Worm (Caenorhabditis elegans) whole organism, mixed stage, embryonic: ENCODE measurements around the gene C13G5.2.

Experiments used
- M03D4.4 ChIP-seq: sonication (generic microtip); optimal IDR thresholded peaks from 2 replicates; lab custom pipeline; 2017; ENCODE audit warnings: mild to moderate bottlenecking, missing genetic modification characterization, missing compliant biosample characterization
- bed-3 ChIP-seq: fragments of 200-800 bp; sonication (Bioruptor generic); optimal IDR thresholded peaks from 3 replicates; lab custom pipeline; 2018; ENCODE audit warnings: mild to moderate bottlenecking, missing genetic modification characterization, moderate library complexity, missing compliant biosample characterization
- blmp-1 ChIP-seq: fragments of 150-350 bp; optimal IDR thresholded peaks from 2 replicates; lab custom pipeline; 2014; ENCODE audit warnings: missing biosample characterization, missing genetic modification characterization
- ces-1 ChIP-seq: fragments of 150-350 bp; optimal IDR thresholded peaks from 2 replicates; lab custom pipeline; 2014; ENCODE audit warnings: missing biosample characterization, missing genetic modification reagents, missing genetic modification characterization
- mab-5 ChIP-seq: fragments of 150-350 bp; optimal IDR thresholded peaks from 2 replicates; lab custom pipeline; 2014; ENCODE audit warnings: missing biosample characterization, missing genetic modification characterization
- mep-1 ChIP-seq: fragments of 150-350 bp; optimal IDR thresholded peaks from 2 replicates; lab custom pipeline; 2017; ENCODE audit warnings: missing biosample characterization, missing genetic modification reagents, missing genetic modification characterization, inconsistent platforms
- nhr-237 ChIP-seq: fragments of 150-350 bp; optimal IDR thresholded peaks from 2 replicates; lab custom pipeline; 2014; ENCODE audit warnings: missing biosample characterization, missing genetic modification characterization
- snpc-4 ChIP-seq: fragments of 150-350 bp; optimal IDR thresholded peaks from 2 replicates; lab custom pipeline; 2014; ENCODE audit warnings: missing biosample characterization, missing genetic modification characterization
- ztf-11 ChIP-seq: fragments of 150-350 bp; optimal IDR thresholded peaks from 2 replicates; lab custom pipeline; 2014; ENCODE audit warnings: missing biosample characterization, missing genetic modification characterization

- TF ChIP-seq blmp-1 (tag; lab: Kevin White, UChicago) (no peak), snpc-4 (no peak), ztf-11 (tag; lab: Kevin White, UChicago) (no peak), mep-1 (tag; lab: Kevin White, UChicago) (no peak), ces-1 (GFP tag; lab: Kevin White, UChicago) (no peak), mab-5 (tag; lab: Kevin White, UChicago) (no peak), bed-3 (GFP tag; lab: Kevin White, UChicago) (no peak), M03D4.4 (no peak), nhr-237 (tag; lab: Kevin White, UChicago) (no peak)
These were observed 24.2 kb downstream of the C13G5.2 start for ce11 chrIII:8594088-8594487.
